Worm (Caenorhabditis elegans) whole organism, mixed stage, embryonic: ENCODE data around the gene rfip-1.
A peak's percentile ranks its signal among the peaks of the same experiment; 100 is the strongest.

Experiments
- M03D4.4 ChIP-seq: sonication (generic microtip); optimal IDR thresholded peaks from 2 replicates; lab custom pipeline; 2017; ENCODE audit warnings: mild to moderate bottlenecking, missing genetic modification characterization, missing compliant biosample characterization
- bed-3 ChIP-seq: fragments of 200-800 bp; sonication (Bioruptor generic); optimal IDR thresholded peaks from 3 replicates; lab custom pipeline; 2018; ENCODE audit warnings: mild to moderate bottlenecking, missing genetic modification characterization, moderate library complexity, missing compliant biosample characterization
- blmp-1 ChIP-seq: fragments of 150-350 bp; optimal IDR thresholded peaks from 2 replicates; lab custom pipeline; 2014; ENCODE audit warnings: missing biosample characterization, missing genetic modification characterization
- ceh-39 ChIP-seq: fragments of 150-350 bp; optimal IDR thresholded peaks from 2 replicates; lab custom pipeline; 2014; ENCODE audit warnings: missing biosample characterization, missing genetic modification characterization
- ceh-43 ChIP-seq: fragments of 200-800 bp; sonication (Bioruptor generic); optimal IDR thresholded peaks from 2 replicates; lab custom pipeline; 2018; ENCODE audit warnings: mild to moderate bottlenecking, missing genetic modification characterization, moderate library complexity, missing compliant biosample characterization
- ces-1 ChIP-seq: fragments of 150-350 bp; optimal IDR thresholded peaks from 2 replicates; lab custom pipeline; 2014; ENCODE audit warnings: missing biosample characterization, missing genetic modification reagents, missing genetic modification characterization
- drap-1 ChIP-seq: fragments of 200-800 bp; sonication (Bioruptor generic); optimal IDR thresholded peaks from 3 replicates; lab custom pipeline; 2018; ENCODE audit warnings: mild to moderate bottlenecking, missing genetic modification characterization, missing compliant biosample characterization
- elt-3 ChIP-seq: fragments of 150-350 bp; optimal IDR thresholded peaks from 2 replicates; lab custom pipeline; 2014; ENCODE audit warnings: missing biosample characterization, missing genetic modification characterization
- flh-1 ChIP-seq: fragments of 200-800 bp; sonication (Bioruptor generic); optimal IDR thresholded peaks from 2 replicates; lab custom pipeline; 2018; ENCODE audit warnings: mild to moderate bottlenecking, missing genetic modification characterization, moderate library complexity, missing compliant biosample characterization
- hlh-1 ChIP-seq: fragments of 150-350 bp; optimal IDR thresholded peaks from 2 replicates; lab custom pipeline; 2014; ENCODE audit warnings: missing biosample characterization, missing genetic modification reagents, missing genetic modification characterization
- lin-13 ChIP-seq: fragments of 150-350 bp; optimal IDR thresholded peaks from 2 replicates; lab custom pipeline; 2014; ENCODE audit warnings: missing biosample characterization, missing genetic modification characterization
- lin-32 ChIP-seq: fragments of 200-800 bp; sonication (Bioruptor generic); optimal IDR thresholded peaks from 2 replicates; lab custom pipeline; 2018; ENCODE audit warnings: mild to moderate bottlenecking, missing genetic modification characterization, missing compliant biosample characterization
- lsy-2 ChIP-seq: fragments of 150-350 bp; optimal IDR thresholded peaks from 2 replicates; lab custom pipeline; 2014; ENCODE audit warnings: missing biosample characterization, missing genetic modification characterization
- mep-1 ChIP-seq: fragments of 150-350 bp; optimal IDR thresholded peaks from 2 replicates; lab custom pipeline; 2017; ENCODE audit warnings: missing biosample characterization, missing genetic modification reagents, missing genetic modification characterization, inconsistent platforms
- nhr-12 ChIP-seq: fragments of 150-350 bp; optimal IDR thresholded peaks from 2 replicates; lab custom pipeline; 2014; ENCODE audit warnings: missing biosample characterization, missing genetic modification characterization
- nhr-237 ChIP-seq: fragments of 150-350 bp; optimal IDR thresholded peaks from 2 replicates; lab custom pipeline; 2014; ENCODE audit warnings: missing biosample characterization, missing genetic modification characterization
- nhr-28 ChIP-seq: fragments of 150-350 bp; optimal IDR thresholded peaks from 2 replicates; lab custom pipeline; 2014; ENCODE audit warnings: missing biosample characterization, missing genetic modification characterization
- pha-4 ChIP-seq: fragments of 150-350 bp; optimal IDR thresholded peaks from 2 replicates; lab custom pipeline; 2018; ENCODE audit warnings: missing biosample characterization, missing genetic modification reagents, missing genetic modification characterization
- snpc-4 ChIP-seq: fragments of 150-350 bp; optimal IDR thresholded peaks from 2 replicates; lab custom pipeline; 2014; ENCODE audit warnings: missing biosample characterization, missing genetic modification characterization
- sptf-1 ChIP-seq: sonication (generic microtip); optimal IDR thresholded peaks from 2 replicates; lab custom pipeline; 2017; ENCODE audit warnings: mild to moderate bottlenecking, missing genetic modification characterization, moderate library complexity, missing compliant biosample characterization
- tbx-8 ChIP-seq: fragments of 200-800 bp; sonication (Bioruptor generic); optimal IDR thresholded peaks from 2 replicates; lab custom pipeline; 2018; ENCODE audit warnings: mild to moderate bottlenecking, missing genetic modification characterization, moderate library complexity, missing compliant biosample characterization
- unc-120 ChIP-seq: sonication (generic microtip); optimal IDR thresholded peaks from 2 replicates; lab custom pipeline; 2017; ENCODE audit warnings: missing genetic modification characterization, missing compliant biosample characterization; ENCODE audit not compliant: poor library complexity, severe bottlenecking
- unc-39 ChIP-seq: fragments of 150-350 bp; optimal IDR thresholded peaks from 2 replicates; lab custom pipeline; 2014; ENCODE audit warnings: missing biosample characterization, missing genetic modification characterization
- unc-62 ChIP-seq: fragments of 150-350 bp; optimal IDR thresholded peaks from 2 replicates; lab custom pipeline; 2014; ENCODE audit warnings: missing biosample characterization, missing genetic modification reagents, missing genetic modification characterization
- zip-8 ChIP-seq: fragments of 150-350 bp; optimal IDR thresholded peaks from 2 replicates; lab custom pipeline; 2014; ENCODE audit warnings: missing biosample characterization, missing genetic modification characterization
- ztf-11 ChIP-seq: fragments of 150-350 bp; optimal IDR thresholded peaks from 2 replicates; lab custom pipeline; 2014; ENCODE audit warnings: missing biosample characterization, missing genetic modification characterization

rfip-1 gene

ce11 chrII:5899080-5899479 is 14.7 kb downstream of the rfip-1 start:
- TF ChIP-seq blmp-1 (tag; lab: Kevin White, UChicago) (peak; percentile 53), lsy-2 (no peak)

ce11 chrII:5899865-5900486 is 15.6 kb downstream of the rfip-1 start:
- TF ChIP-seq snpc-4 (tag; lab: Kevin White, UChicago), result no peak
- no peak for TF ChIP-seq nhr-237 (tag; lab: Kevin White, UChicago)
- TF ChIP-seq unc-120 (tag; lab: Kevin White, UChicago), result no peak
- no peak for TF ChIP-seq hlh-1 (tag; lab: Kevin White, UChicago)
- no peak for TF ChIP-seq ceh-43 (GFP tag; lab: Kevin White, UChicago)
- TF ChIP-seq ces-1 (GFP tag; lab: Kevin White, UChicago), result no peak

DNA sequence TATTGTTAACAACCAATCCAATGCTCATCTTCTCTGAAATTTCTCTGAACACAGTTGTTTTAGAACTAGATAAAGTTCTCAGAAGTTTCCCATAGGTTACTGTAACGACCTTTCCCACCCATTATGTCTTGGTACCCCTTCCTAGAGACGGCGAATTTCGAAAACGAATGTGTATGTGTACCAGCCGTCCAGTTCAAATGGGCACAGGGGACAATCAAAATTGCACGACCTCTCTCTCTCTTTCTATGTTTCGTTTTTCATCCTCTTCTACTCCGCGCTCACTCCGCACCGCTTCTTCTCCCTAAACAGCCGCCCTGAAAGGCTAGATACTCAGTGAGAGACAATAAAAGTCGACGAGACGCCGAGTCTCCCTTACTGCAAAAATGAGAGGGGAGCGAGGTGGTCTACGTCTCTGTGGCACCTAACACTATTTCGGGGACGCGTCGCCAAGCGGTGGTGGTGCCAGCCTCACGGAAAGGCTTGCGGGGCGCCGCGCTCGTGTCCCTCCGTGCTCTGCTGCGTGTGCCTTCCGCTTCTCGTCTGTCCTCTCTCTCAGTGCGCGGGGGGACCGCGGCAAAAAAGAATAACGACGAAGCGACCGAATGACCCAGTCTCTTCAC is 17.2 kb downstream of the rfip-1 start:
- TF ChIP-seq unc-120 (tag; lab: Kevin White, UChicago) (no peak), sptf-1 (peak; percentile 36), lin-32 (GFP tag; lab: Kevin White, UChicago) (peak; percentile 4)

DNA sequence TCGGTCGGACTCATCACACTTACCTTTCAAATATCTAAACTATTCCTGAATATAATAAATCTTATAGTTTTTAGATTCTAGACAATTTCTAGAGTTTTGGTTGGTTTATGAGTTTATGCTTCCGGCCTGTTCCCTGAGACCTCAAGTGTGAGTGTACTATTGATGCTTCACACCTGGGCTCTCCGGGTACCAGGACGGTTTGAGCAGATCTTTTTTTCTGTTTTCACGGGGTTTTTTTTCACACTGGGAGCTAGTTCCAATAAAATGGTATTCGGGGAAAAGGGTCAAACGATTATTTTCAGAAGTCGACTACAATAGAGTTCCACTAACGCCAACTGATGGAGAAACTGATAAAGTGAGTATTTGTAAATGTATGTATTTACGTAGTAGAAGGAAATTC is 17.8 kb downstream of the rfip-1 start:
- TF ChIP-seq flh-1 (GFP tag; lab: Kevin White, UChicago) (no peak), unc-39 (no peak), elt-3 (no peak), bed-3 (GFP tag; lab: Kevin White, UChicago) (no peak), lin-13 (tag; lab: Kevin White, UChicago) (no peak), unc-62 (no peak), ces-1 (GFP tag; lab: Kevin White, UChicago) (no peak), lsy-2 (no peak), ztf-11 (tag; lab: Kevin White, UChicago) (no peak), nhr-12 (tag; lab: Kevin White, UChicago) (no peak), nhr-28 (no peak), tbx-8 (GFP tag; lab: Kevin White, UChicago) (no peak), hlh-1 (tag; lab: Kevin White, UChicago) (no peak), M03D4.4 (tag; lab: Kevin White, UChicago) (no peak), drap-1 (GFP tag; lab: Kevin White, UChicago) (no peak)
- TF ChIP-seq, all 35 proteins: peak for 0

DNA sequence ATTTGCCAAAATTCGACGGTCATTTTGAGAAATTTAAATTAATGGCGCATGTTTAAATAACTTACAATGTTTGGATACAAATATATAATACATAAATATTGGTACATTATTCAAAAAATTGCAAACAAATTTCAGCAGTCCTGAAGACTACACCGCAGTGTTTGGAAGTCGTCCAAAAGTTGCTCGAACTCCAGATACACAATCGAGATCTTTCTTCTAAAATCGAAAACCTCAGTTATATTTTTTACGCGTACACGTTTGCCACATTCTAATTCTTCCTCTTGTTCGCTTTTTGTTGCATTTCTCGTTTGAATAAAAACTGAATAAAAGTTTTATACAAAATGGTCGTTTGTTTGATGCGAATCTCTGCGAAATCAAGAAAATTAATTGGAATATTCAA is 19.9 kb downstream of the rfip-1 start, which contains the start of gene tsp-18:
tsp-18 (plus strand) TSS at position 301 of the 400 bp plus-strand sequence.
- TF ChIP-seq ceh-43 (GFP tag; lab: Kevin White, UChicago) (no peak), pha-4 (tag; lab: Kevin White, UChicago) (no peak), lin-13 (tag; lab: Kevin White, UChicago) (no peak), lsy-2 (no peak), nhr-12 (tag; lab: Kevin White, UChicago) (no peak), nhr-237 (tag; lab: Kevin White, UChicago) (no peak)
- TF ChIP-seq, all 35 proteins: peak for 0

- TF ChIP-seq blmp-1 (tag; lab: Kevin White, UChicago) (no peak), lsy-2 (peak; percentile 46), zip-8 (tag; lab: Kevin White, UChicago) (no peak), flh-1 (GFP tag; lab: Kevin White, UChicago) (no peak), unc-62 (no peak), ceh-39 (tag; lab: Kevin White, UChicago) (no peak)
- TF ChIP-seq, all 35 proteins: peak for 1
Measured at ce11 chrII:5906274-5906673, 21.9 kb downstream of the rfip-1 start, which contains the start of gene F59G1.8. F59G1.8 (plus strand) TSS chrII:5906566.

- TF ChIP-seq unc-62, result peak; percentile 3
- TF ChIP-seq hlh-1 (tag; lab: Kevin White, UChicago), result peak; percentile 23
- peak; percentile 35 for TF ChIP-seq unc-120 (tag; lab: Kevin White, UChicago)
- TF ChIP-seq mep-1, result peak; percentile 43
- no peak for TF ChIP-seq M03D4.4 (tag; lab: Kevin White, UChicago)
- no peak for TF ChIP-seq tbx-8 (GFP tag; lab: Kevin White, UChicago)
- TF ChIP-seq, all 35 proteins: peak for 4
Measured at ce11 chrII:5907482-5907881, 23.1 kb downstream of the rfip-1 start, which contains the start of gene vps-35. vps-35 (plus strand) TSS chrII:5907816.
